Fruit fly (Drosophila melanogaster) whole organism, embryonic: ENCODE measurements around the gene CG13465.

Experiments used
- Antp ChIP-seq: fragments of 200-800 bp; sonication (Bioruptor generic); optimal IDR thresholded peaks from 3 replicates; lab custom pipeline; 2016; ENCODE audit warnings: missing biosample characterization, missing genetic modification characterization
- CG15479 ChIP-seq: fragments of 200-800 bp; sonication (Bioruptor generic); optimal IDR thresholded peaks from 3 replicates; lab custom pipeline; 2019; ENCODE audit warnings: missing biosample characterization, mild to moderate bottlenecking, missing genetic modification characterization, moderate library complexity
- CG18599 ChIP-seq: fragments of 200-800 bp; sonication (Bioruptor generic); optimal IDR thresholded peaks from 3 replicates; lab custom pipeline; 2017; ENCODE audit warnings: missing biosample characterization, missing genetic modification characterization, mild to moderate bottlenecking, moderate library complexity, missing genetic modification reagents
- CG2129 ChIP-seq: fragments of 200-800 bp; sonication (Bioruptor generic); IDR thresholded peaks from 2 replicates; pipeline ENCODE4 v1.3.6; 2022; ENCODE audit warnings: missing biosample characterization, missing genetic modification characterization; ENCODE audit not compliant: partially characterized antibody
- CG2199 ChIP-seq: fragments of 200-800 bp; sonication (Bioruptor generic); IDR thresholded peaks from 3 replicates; pipeline ENCODE4 v1.3.6; 2022; ENCODE audit warnings: missing biosample characterization, missing genetic modification characterization
- CG2712 ChIP-seq: fragments of 200-800 bp; optimal IDR thresholded peaks from 3 replicates; lab custom pipeline; 2019; ENCODE audit warnings: missing biosample characterization, mild to moderate bottlenecking, missing genetic modification characterization, moderate library complexity
- CG30403 ChIP-seq: fragments of 200-800 bp; sonication (Bioruptor generic); optimal IDR thresholded peaks from 3 replicates; lab custom pipeline; 2016; ENCODE audit warnings: missing biosample characterization, missing genetic modification characterization
- CG32767 ChIP-seq: fragments of 200-800 bp; sonication (Bioruptor generic); IDR thresholded peaks from 2 replicates; pipeline ENCODE4 v1.3.6; 2022; ENCODE audit warnings: missing biosample characterization, missing genetic modification characterization
- CG3726 ChIP-seq: fragments of 200-800 bp; sonication (Bioruptor generic); IDR thresholded peaks from 3 replicates; pipeline ENCODE4, ENCODE4 v1.3.6; 2022; ENCODE audit warnings: missing biosample characterization, missing genetic modification characterization
- CG5245 ChIP-seq: fragments of 200-800 bp; sonication (Bioruptor generic); optimal IDR thresholded peaks from 3 replicates; lab custom pipeline; 2016; ENCODE audit warnings: missing biosample characterization, missing genetic modification characterization
- CG7963 ChIP-seq: fragments of 200-800 bp; sonication (Bioruptor generic); IDR thresholded peaks from 3 replicates; pipeline ENCODE4 v1.3.6; 2022; ENCODE audit warnings: missing biosample characterization, missing genetic modification characterization; ENCODE audit not compliant: partially characterized antibody
- Chrac-16 ChIP-seq: fragments of 200-800 bp; sonication (Bioruptor generic); optimal IDR thresholded peaks from 3 replicates; lab custom pipeline; 2016; ENCODE audit warnings: missing biosample characterization, missing genetic modification characterization
- CoRest ChIP-seq: fragments of 200-800 bp; sonication (Bioruptor generic); optimal IDR thresholded peaks from 3 replicates; lab custom pipeline; 2018; ENCODE audit warnings: missing biosample characterization, mild to moderate bottlenecking, missing genetic modification characterization, moderate library complexity
- Dll ChIP-seq: fragments of 200-800 bp; sonication (Bioruptor generic); IDR thresholded peaks from 4 replicates; pipeline ENCODE4 v1.3.6; 2022; ENCODE audit warnings: missing biosample characterization, missing genetic modification characterization; ENCODE audit not compliant: partially characterized antibody
- Dp ChIP-seq: fragments of 200-800 bp; sonication (Bioruptor generic); optimal IDR thresholded peaks from 2 replicates; lab custom pipeline; 2018; ENCODE audit warnings: missing biosample characterization, mild to moderate bottlenecking, missing genetic modification characterization, moderate library complexity
- Drgx ChIP-seq: fragments of 200-800 bp; sonication (Bioruptor generic); IDR thresholded peaks from 2 replicates; pipeline ENCODE4 v1.3.6; 2022; ENCODE audit warnings: missing biosample characterization, missing genetic modification characterization
- E2f2 ChIP-seq: fragments of 200-800 bp; sonication (Bioruptor generic); IDR thresholded peaks from 2 replicates; pipeline ENCODE4 v1.3.6; 2022; ENCODE audit warnings: missing biosample characterization, missing genetic modification characterization
- Eip74EF ChIP-seq, 2 experiments: fragments of 200-800 bp in 1 of 2; fragments of >200 bp in 1 of 2; sonication (Bioruptor generic) in 1 of 2; optimal IDR thresholded peaks; 2 replicates each; lab custom pipeline; 2017 to 2019; ENCODE audit warnings: missing biosample characterization in 2 of 2, missing genetic modification characterization in 2 of 2, mild to moderate bottlenecking in 1 of 2, moderate library complexity in 1 of 2
- Ets65A ChIP-seq: fragments of 200-800 bp; sonication (Bioruptor generic); peaks from one replicate; lab custom pipeline; 2016; ENCODE audit warnings: missing biosample characterization, missing genetic modification characterization
- Ets97D ChIP-seq: fragments of 200-800 bp; sonication (Bioruptor generic); optimal IDR thresholded peaks from 3 replicates; lab custom pipeline; 2016; ENCODE audit warnings: missing biosample characterization, missing genetic modification characterization
- HLH4C ChIP-seq: fragments of 200-800 bp; sonication (Bioruptor generic); IDR thresholded peaks from 3 replicates; pipeline ENCODE4 v1.3.6; 2022; ENCODE audit warnings: missing biosample characterization, missing genetic modification characterization; ENCODE audit not compliant: partially characterized antibody
- HmgD ChIP-seq: fragments of 200-800 bp; sonication (Bioruptor generic); optimal IDR thresholded peaks from 3 replicates; lab custom pipeline; 2016; ENCODE audit warnings: missing biosample characterization, missing genetic modification characterization
- Hmr ChIP-seq: fragments of 200-800 bp; sonication (Bioruptor generic); optimal IDR thresholded peaks from 3 replicates; lab custom pipeline; 2017; ENCODE audit warnings: mild to moderate bottlenecking, missing biosample characterization, missing genetic modification reagents, missing genetic modification characterization
- Hsf ChIP-seq: fragments of 200-800 bp; sonication (Bioruptor generic); optimal IDR thresholded peaks from 3 replicates; lab custom pipeline; 2016; ENCODE audit warnings: missing biosample characterization, missing genetic modification characterization
- Lhr ChIP-seq: fragments of 200-800 bp; sonication (Bioruptor generic); optimal IDR thresholded peaks from 3 replicates; lab custom pipeline; 2017; ENCODE audit warnings: mild to moderate bottlenecking, missing biosample characterization, missing genetic modification reagents, missing genetic modification characterization
- Scr ChIP-seq: fragments of 200-800 bp; sonication (Bioruptor generic); IDR thresholded peaks from 2 replicates; pipeline ENCODE4 v1.3.6; 2022; ENCODE audit warnings: missing biosample characterization, missing genetic modification characterization; ENCODE audit not compliant: partially characterized antibody
- Side ChIP-seq: fragments of 200-800 bp; sonication (Bioruptor generic); optimal IDR thresholded peaks from 2 replicates; lab custom pipeline; 2016; ENCODE audit warnings: missing biosample characterization, missing genetic modification characterization
- Stat92E ChIP-seq, 3 experiments: fragments of >200 bp in 2 of 3; fragments of 200-800 bp in 1 of 3; sonication (Bioruptor generic) in 1 of 3; optimal IDR thresholded peaks; 2 replicates each; lab custom pipeline; 2017 to 2019; ENCODE audit warnings: missing biosample characterization in 3 of 3, missing genetic modification characterization in 3 of 3, mild to moderate bottlenecking in 1 of 3, moderate library complexity in 1 of 3
- Tbp ChIP-seq: fragments of >200 bp; optimal IDR thresholded peaks from 2 replicates; lab custom pipeline; 2018; ENCODE audit warnings: missing biosample characterization, missing genetic modification characterization
- Xbp1 ChIP-seq: fragments of 200-800 bp; sonication (Bioruptor generic); optimal IDR thresholded peaks from 3 replicates; lab custom pipeline; 2016; ENCODE audit warnings: missing biosample characterization, mild to moderate bottlenecking, missing genetic modification characterization
- amos ChIP-seq: fragments of 200-800 bp; sonication (Bioruptor generic); IDR thresholded peaks from 2 replicates; pipeline ENCODE4 v1.3.6; 2022; ENCODE audit warnings: missing biosample characterization, missing genetic modification characterization; ENCODE audit not compliant: partially characterized antibody
- chm ChIP-seq: fragments of 200-800 bp; sonication (Bioruptor generic); IDR thresholded peaks from 2 replicates; pipeline ENCODE4 v1.3.6; 2022; ENCODE audit warnings: missing biosample characterization, missing genetic modification characterization
- ems ChIP-seq: fragments of 200-800 bp; sonication (Bioruptor generic); optimal IDR thresholded peaks from 3 replicates; lab custom pipeline; 2016; ENCODE audit warnings: missing biosample characterization, missing genetic modification characterization
- fd102C ChIP-seq: fragments of 200-800 bp; sonication (Bioruptor generic); optimal IDR thresholded peaks from 2 replicates; lab custom pipeline; 2018; ENCODE audit warnings: missing biosample characterization, mild to moderate bottlenecking, missing genetic modification characterization, moderate library complexity
- lmd ChIP-seq: fragments of 200-800 bp; sonication (Bioruptor generic); IDR thresholded peaks from 2 replicates; pipeline ENCODE4 v1.3.6; 2022; ENCODE audit warnings: missing biosample characterization, missing genetic modification characterization
- lov ChIP-seq, 2 experiments: fragments of 200-800 bp in 1 of 2; fragments of >200 bp in 1 of 2; sonication (Bioruptor generic) in 1 of 2; IDR thresholded peaks in 1 of 2; optimal IDR thresholded peaks in 1 of 2; 2 replicates in 1 of 2; 3 replicates in 1 of 2; pipeline versions ENCODE4 v1.3.6 to Lab custom; 2017 to 2022; ENCODE audit warnings: missing biosample characterization in 1 of 2, missing genetic modification characterization in 1 of 2
- nmo ChIP-seq: fragments of 200-800 bp; sonication (Bioruptor generic); optimal IDR thresholded peaks from 2 replicates; lab custom pipeline; 2018; ENCODE audit warnings: missing biosample characterization, mild to moderate bottlenecking, missing genetic modification characterization, moderate library complexity
- phol ChIP-seq: fragments of 200-800 bp; sonication (Bioruptor generic); optimal IDR thresholded peaks from 3 replicates; lab custom pipeline; 2018; ENCODE audit warnings: missing biosample characterization, mild to moderate bottlenecking, missing genetic modification characterization, moderate library complexity
- prd ChIP-seq, 3 experiments: fragments of >200 bp in 2 of 3; fragments of 200-800 bp in 1 of 3; sonication (Bioruptor generic) in 1 of 3; optimal IDR thresholded peaks in 2 of 3; IDR thresholded peaks in 1 of 3; 2 replicates in 2 of 3; 3 replicates in 1 of 3; pipeline versions ENCODE4 v1.3.6 to Lab custom; 2017 to 2022; ENCODE audit warnings: missing biosample characterization in 1 of 3, missing genetic modification characterization in 1 of 3
- pros ChIP-seq: fragments of 200-800 bp; sonication (Bioruptor generic); optimal IDR thresholded peaks from 3 replicates; lab custom pipeline; 2019; ENCODE audit warnings: missing biosample characterization, mild to moderate bottlenecking, missing genetic modification characterization, moderate library complexity
- pzg ChIP-seq: fragments of 200-800 bp; sonication (Bioruptor generic); optimal IDR thresholded peaks from 3 replicates; lab custom pipeline; 2018; ENCODE audit warnings: missing biosample characterization, mild to moderate bottlenecking, missing genetic modification characterization, moderate library complexity
- sens ChIP-seq: fragments of 200-800 bp; sonication (Bioruptor generic); peaks from one replicate; lab custom pipeline; 2016; ENCODE audit warnings: missing biosample characterization, missing genetic modification characterization
- so ChIP-seq: fragments of 200-800 bp; sonication (Bioruptor generic); IDR thresholded peaks from 3 replicates; pipeline ENCODE4 v1.3.6; 2022; ENCODE audit warnings: missing biosample characterization, missing genetic modification characterization
- trem ChIP-seq: fragments of 200-800 bp; optimal IDR thresholded peaks from 3 replicates; lab custom pipeline; 2019; ENCODE audit warnings: missing biosample characterization, mild to moderate bottlenecking, missing genetic modification characterization, moderate library complexity
- zen ChIP-seq: fragments of 200-800 bp; sonication (Bioruptor generic); optimal IDR thresholded peaks from 3 replicates; lab custom pipeline; 2018; ENCODE audit warnings: missing biosample characterization, mild to moderate bottlenecking, missing genetic modification characterization, moderate library complexity

Gene CG13465

DNA sequence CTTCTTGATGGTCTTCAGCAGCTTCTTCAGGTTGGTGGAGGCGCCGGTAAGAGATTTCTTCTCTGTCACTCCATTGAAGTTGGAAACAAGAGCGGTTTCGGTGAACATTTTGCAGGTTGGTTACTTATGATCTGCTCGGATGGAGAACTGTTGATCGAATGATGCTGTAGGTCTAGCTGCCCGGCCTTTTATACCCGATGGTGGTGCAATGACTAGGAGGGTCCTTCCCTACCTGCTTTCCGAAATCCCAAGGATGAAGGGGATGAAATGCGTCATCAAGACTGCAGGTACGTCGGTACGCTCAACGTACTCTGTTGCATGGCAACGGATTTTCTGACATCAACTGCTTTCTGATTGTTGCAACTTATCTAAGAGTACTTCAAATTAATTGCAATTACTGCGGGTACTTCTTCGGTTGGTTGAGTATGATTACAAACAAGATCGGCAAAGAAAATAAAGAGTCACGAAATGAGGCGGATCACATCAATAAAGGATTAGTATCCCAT is 1.9 kb upstream of the CG13465 start, which contains the start of gene BobA:
Gene BobA (minus strand): TSS at position 165 of the 506 bp plus-strand sequence.
- TF ChIP-seq CG2199 (GFP tag; lab: Robert Waterston, UW), result peak; percentile 53; the same call in 1 of the 3 replicates
- TF ChIP-seq Tbp (GFP tag; lab: Kevin White, UChicago), result peak; percentile 50
- TF ChIP-seq CG30403 (GFP tag; lab: Kevin White, UChicago), result no peak
- TF ChIP-seq CG15479 (GFP tag; lab: Kevin White, UChicago), result peak; percentile 88
- peak; percentile 52 for TF ChIP-seq pros (GFP tag; lab: Kevin White, UChicago)
- TF ChIP-seq Ets65A (GFP tag; lab: Kevin White, UChicago), result peak; percentile 70
- no peak for TF ChIP-seq prd (optimal IDR thresholded peaks at IDR 0.05; lab: Kevin White, UChicago)
- peak; percentile 40; the same call in 1 of the 3 replicates for TF ChIP-seq prd (GFP tag; IDR thresholded peaks at IDR 0.05; lab: Robert Waterston, UW)
- TF ChIP-seq chm (GFP tag; lab: Robert Waterston, UW), result peak; percentile 46; the same call in 1 of the 2 replicates
- peak; percentile 5 for TF ChIP-seq zen (tag; lab: Kevin White, UChicago)
- no peak for TF ChIP-seq Drgx (GFP tag; lab: Robert Waterston, UW)
- no peak for TF ChIP-seq Hmr (GFP tag; lab: Kevin White, UChicago)
- TF ChIP-seq Scr (GFP tag; lab: Robert Waterston, UW), result no peak
- TF ChIP-seq sens (GFP tag; lab: Kevin White, UChicago), result peak; percentile 19

DNA sequence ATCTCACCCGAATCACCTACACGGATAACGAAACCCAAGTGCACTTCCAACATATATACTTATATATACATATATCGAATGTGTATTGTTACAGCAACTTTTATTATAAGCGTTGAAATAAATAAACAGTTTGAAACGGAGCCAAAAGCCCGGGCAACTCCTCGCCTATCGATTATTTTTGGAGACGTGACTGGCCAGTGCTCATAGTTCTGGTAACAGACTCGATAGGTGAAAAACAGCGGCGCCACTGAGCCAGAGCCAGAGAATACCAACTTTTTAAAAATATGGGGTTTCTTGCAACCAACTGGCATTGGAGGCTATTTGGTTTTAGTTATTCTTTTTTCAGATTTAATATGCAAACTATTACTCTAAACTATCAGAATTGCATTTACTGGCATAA is 1.4 kb downstream of the CG13465 start:
- no peak for TF ChIP-seq Eip74EF (GFP tag; optimal IDR thresholded peaks at IDR 0.05; lab: Kevin White, UChicago)
- peak; percentile 45 for TF ChIP-seq Lhr
- peak; percentile 73 for TF ChIP-seq amos (GFP tag; lab: Robert Waterston, UW)
- no peak for TF ChIP-seq Antp (GFP tag; lab: Kevin White, UChicago)
- peak; percentile 33 for TF ChIP-seq CG2712 (tag; lab: Kevin White, UChicago)
- TF ChIP-seq lmd, result no peak
- peak; percentile 58 for TF ChIP-seq pzg (GFP tag; lab: Kevin White, UChicago)
- TF ChIP-seq HLH4C, result peak; percentile 73
- no peak for TF ChIP-seq CG3726 (GFP tag; lab: Robert Waterston, UW)
- TF ChIP-seq Xbp1 (GFP tag; lab: Kevin White, UChicago), result peak; percentile 14
- peak; percentile 69 for TF ChIP-seq trem (tag; lab: Kevin White, UChicago)
- TF ChIP-seq nmo, result peak; percentile 26
- TF ChIP-seq CG32767, result no peak
- peak; percentile 24 for TF ChIP-seq CoRest (tag; lab: Kevin White, UChicago)
- TF ChIP-seq E2f2 (GFP tag; lab: Robert Waterston, UW), result peak; percentile 99
- peak; percentile 30 for TF ChIP-seq phol (tag; lab: Kevin White, UChicago)
- TF ChIP-seq Dp (GFP tag; lab: Kevin White, UChicago), result peak; percentile 97
- peak; percentile 34 for TF ChIP-seq Ets97D (GFP tag; lab: Kevin White, UChicago)
- TF ChIP-seq CG2129, result peak; percentile 29; the same call in 1 of the 2 replicates
- TF ChIP-seq Hsf, result no peak
- TF ChIP-seq fd102C, result no peak
- TF ChIP-seq Ets65A (GFP tag; lab: Kevin White, UChicago), result peak; percentile 42
- TF ChIP-seq Stat92E (GFP tag; optimal IDR thresholded peaks at IDR 0.05; lab: Kevin White, UChicago), result peak in 1 of 3 experiments; percentile 61
- no peak for TF ChIP-seq so (GFP tag; lab: Robert Waterston, UW)
- no peak for TF ChIP-seq ems (GFP tag; lab: Kevin White, UChicago)
- 0 out of 2 replicates have a peak, but pooled peaks have one; percentile 63 for TF ChIP-seq chm (GFP tag; lab: Robert Waterston, UW)
- peak; percentile 42; the same call in 1 of the 3 replicates for TF ChIP-seq CG7963
- peak; percentile 0 for TF ChIP-seq HmgD (GFP tag; lab: Kevin White, UChicago)
- TF ChIP-seq lov (optimal IDR thresholded peaks at IDR 0.05; lab: Kevin White, UChicago), result no peak
- TF ChIP-seq lov (GFP tag; IDR thresholded peaks at IDR 0.05; lab: Robert Waterston, UW), result peak; percentile 70; the same call in 2 of the 3 replicates
- TF ChIP-seq Dll (GFP tag; lab: Robert Waterston, UW), result peak; percentile 70
- no peak for TF ChIP-seq CG18599 (GFP tag; lab: Kevin White, UChicago)
- TF ChIP-seq CG5245, result no peak
- no peak for TF ChIP-seq Side (GFP tag; lab: Kevin White, UChicago)
- no peak for TF ChIP-seq Chrac-16 (GFP tag; lab: Kevin White, UChicago)
